Worm (Caenorhabditis elegans) whole organism, midembryonic: ENCODE data around the gene F22H10.6.

Source experiments
- T22C8.4 ChIP-seq: fragments of 200-800 bp; sonication (Bioruptor generic); IDR thresholded peaks from 2 replicates; pipeline ENCODE4 v1.3.6; 2022; ENCODE audit warnings: missing genetic modification characterization, missing compliant biosample characterization
- cog-1 ChIP-seq: sonication (generic microtip); optimal IDR thresholded peaks from 2 replicates; lab custom pipeline; 2016; ENCODE audit warnings: missing genetic modification characterization, missing compliant biosample characterization
- flt-1 ChIP-seq: fragments of 200-800 bp; sonication (Bioruptor generic); IDR thresholded peaks from 2 replicates; pipeline ENCODE4 v1.3.6; 2022; ENCODE audit warnings: missing genetic modification characterization, missing compliant biosample characterization
- ref-1 ChIP-seq: fragments of 200-800 bp; sonication (Bioruptor generic); conservative IDR thresholded peaks from 2 replicates; pipeline ENCODE4 v1.3.6; 2022; ENCODE audit warnings: missing genetic modification reagents, missing genetic modification characterization, missing compliant biosample characterization
- tab-1 ChIP-seq: fragments of 200-800 bp; sonication (Bioruptor generic); IDR thresholded peaks from 2 replicates; pipeline ENCODE4 v1.3.6; 2022; ENCODE audit warnings: missing genetic modification characterization, missing compliant biosample characterization
- ztf-23 ChIP-seq: fragments of 200-800 bp; sonication (Bioruptor generic); IDR thresholded peaks from 2 replicates; pipeline ENCODE4 v1.3.6; 2022; ENCODE audit warnings: missing genetic modification reagents, missing genetic modification characterization, missing compliant biosample characterization

- TF ChIP-seq ref-1 (GFP tag; lab: Robert Waterston, UW) (no peak), cog-1 (tag; lab: Kevin White, UChicago) (no peak), ztf-23 (GFP tag; lab: Robert Waterston, UW) (no peak), T22C8.4 (no peak), flt-1 (GFP tag; lab: Robert Waterston, UW) (no peak), tab-1 (GFP tag; lab: Robert Waterston, UW) (no peak)
Observed at ce11 chrX:16677672-16678071, 13.5 kb downstream of the F22H10.6 start, which contains the start of gene F22H10.3.
